Fruit fly (Drosophila melanogaster) whole organism, embryonic: ENCODE measurements around the gene alpha-Est1.

Experiments
- Awh ChIP-seq: fragments of 200-800 bp; sonication (Bioruptor generic); IDR thresholded peaks from 2 replicates; pipeline ENCODE4, ENCODE4 v1.3.6; 2022; ENCODE audit warnings: missing biosample characterization, missing genetic modification characterization
- B-H2 ChIP-seq: fragments of 200-800 bp; sonication (Bioruptor generic); optimal IDR thresholded peaks from 2 replicates; lab custom pipeline; 2018; ENCODE audit warnings: missing biosample characterization, mild to moderate bottlenecking, missing genetic modification characterization
- CG10267 ChIP-seq: fragments of 200-800 bp; sonication (Bioruptor generic); optimal IDR thresholded peaks from 2 replicates; lab custom pipeline; 2018; ENCODE audit warnings: missing biosample characterization, mild to moderate bottlenecking, missing genetic modification characterization, moderate library complexity
- CG11560 ChIP-seq: fragments of 200-800 bp; sonication (Bioruptor generic); IDR thresholded peaks from 3 replicates; pipeline ENCODE4 v1.3.6; 2022; ENCODE audit warnings: missing biosample characterization, missing genetic modification characterization
- CG12299 ChIP-seq: fragments of 200-800 bp; sonication (Bioruptor generic); optimal IDR thresholded peaks from 2 replicates; lab custom pipeline; 2018; ENCODE audit warnings: missing biosample characterization, mild to moderate bottlenecking, missing genetic modification characterization
- CG12659 ChIP-seq: fragments of 200-800 bp; sonication (Bioruptor generic); optimal IDR thresholded peaks from 3 replicates; lab custom pipeline; 2017; ENCODE audit warnings: mild to moderate bottlenecking, missing biosample characterization, missing genetic modification reagents, missing genetic modification characterization
- CG12942 ChIP-seq: fragments of 200-800 bp; sonication (Bioruptor generic); optimal IDR thresholded peaks from 3 replicates; lab custom pipeline; 2016; ENCODE audit warnings: missing biosample characterization, missing genetic modification characterization
- CG13296 ChIP-seq: fragments of 200-800 bp; sonication (Bioruptor generic); optimal IDR thresholded peaks from 3 replicates; lab custom pipeline; 2018; ENCODE audit warnings: missing biosample characterization, mild to moderate bottlenecking, missing genetic modification characterization
- CG34376 ChIP-seq: fragments of 200-800 bp; sonication (Bioruptor generic); optimal IDR thresholded peaks from 2 replicates; lab custom pipeline; 2018; ENCODE audit warnings: missing biosample characterization, mild to moderate bottlenecking, missing genetic modification characterization
- CG34422 ChIP-seq: fragments of 200-800 bp; sonication (Bioruptor generic); IDR thresholded peaks from 3 replicates; pipeline ENCODE4 v1.3.6; 2022; ENCODE audit warnings: missing biosample characterization, missing genetic modification characterization
- CG9727 ChIP-seq: fragments of 200-800 bp; sonication (Bioruptor generic); optimal IDR thresholded peaks from 3 replicates; lab custom pipeline; 2017; ENCODE audit warnings: missing biosample characterization, mild to moderate bottlenecking, missing genetic modification characterization
- CrebB ChIP-seq: fragments of 200-800 bp; sonication (Bioruptor generic); optimal IDR thresholded peaks from 3 replicates; lab custom pipeline; 2018; ENCODE audit warnings: missing biosample characterization, mild to moderate bottlenecking, missing genetic modification characterization
- D ChIP-seq, 2 experiments: fragments of 200-800 bp in 1 of 2; fragments of >200 bp in 1 of 2; sonication (Bioruptor generic) in 1 of 2; optimal IDR thresholded peaks; 2 replicates in 1 of 2; 3 replicates in 1 of 2; lab custom pipeline; 2017; ENCODE audit warnings: mild to moderate bottlenecking in 1 of 2, missing biosample characterization in 1 of 2, missing genetic modification characterization in 1 of 2, missing genetic modification reagents in 1 of 2
- Dad ChIP-seq: fragments of 200-800 bp; sonication (Bioruptor generic); optimal IDR thresholded peaks from 3 replicates; lab custom pipeline; 2016; ENCODE audit warnings: missing biosample characterization, missing genetic modification characterization
- Dref ChIP-seq: fragments of 200-800 bp; sonication (Bioruptor generic); IDR thresholded peaks from 2 replicates; pipeline ENCODE4 v1.3.6; 2022; ENCODE audit warnings: missing biosample characterization, missing genetic modification characterization
- ERR ChIP-seq: fragments of 200-800 bp; sonication (Bioruptor generic); optimal IDR thresholded peaks from 2 replicates; lab custom pipeline; 2016; ENCODE audit warnings: missing biosample characterization, missing genetic modification characterization
- Ets65A ChIP-seq: fragments of 200-800 bp; sonication (Bioruptor generic); peaks from one replicate; lab custom pipeline; 2016; ENCODE audit warnings: missing biosample characterization, missing genetic modification characterization
- Gug ChIP-seq: fragments of 200-800 bp; sonication (Bioruptor generic); IDR thresholded peaks from 4 replicates; pipeline ENCODE4 v1.3.6; 2022; ENCODE audit warnings: missing biosample characterization, missing genetic modification characterization
- HmgD ChIP-seq: fragments of 200-800 bp; sonication (Bioruptor generic); optimal IDR thresholded peaks from 3 replicates; lab custom pipeline; 2016; ENCODE audit warnings: missing biosample characterization, missing genetic modification characterization
- Hmr ChIP-seq: fragments of 200-800 bp; sonication (Bioruptor generic); optimal IDR thresholded peaks from 3 replicates; lab custom pipeline; 2017; ENCODE audit warnings: mild to moderate bottlenecking, missing biosample characterization, missing genetic modification reagents, missing genetic modification characterization
- Lhr ChIP-seq: fragments of 200-800 bp; sonication (Bioruptor generic); optimal IDR thresholded peaks from 3 replicates; lab custom pipeline; 2017; ENCODE audit warnings: mild to moderate bottlenecking, missing biosample characterization, missing genetic modification reagents, missing genetic modification characterization
- NK7.1 ChIP-seq: fragments of 200-800 bp; sonication (Bioruptor generic); optimal IDR thresholded peaks from 3 replicates; lab custom pipeline; 2016; ENCODE audit warnings: missing biosample characterization, missing genetic modification characterization
- Opbp ChIP-seq: fragments of 200-800 bp; sonication (Bioruptor generic); IDR thresholded peaks from 3 replicates; pipeline ENCODE4 v1.3.6; 2022; ENCODE audit warnings: missing biosample characterization, missing genetic modification characterization; ENCODE audit not compliant: partially characterized antibody
- ara ChIP-seq: fragments of 200-800 bp; sonication (Bioruptor generic); IDR thresholded peaks from 2 replicates; pipeline ENCODE4 v1.3.6; 2022; ENCODE audit warnings: missing biosample characterization, missing genetic modification characterization
- ase ChIP-seq: fragments of 200-800 bp; sonication (Bioruptor generic); IDR thresholded peaks from 3 replicates; pipeline ENCODE4 v1.3.6; 2022; ENCODE audit warnings: missing biosample characterization, missing genetic modification characterization
- bowl ChIP-seq: fragments of 200-800 bp; sonication (Bioruptor generic); IDR thresholded peaks from 2 replicates; pipeline ENCODE4 v1.3.6; 2022; ENCODE audit warnings: missing biosample characterization, missing genetic modification characterization
- bsh ChIP-seq, 2 experiments: fragments of 200-800 bp; sonication (Bioruptor generic); optimal IDR thresholded peaks; 2 replicates each; lab custom pipeline; 2017 to 2018; ENCODE audit warnings: mild to moderate bottlenecking in 2 of 2, missing biosample characterization in 2 of 2, missing genetic modification characterization in 2 of 2, moderate library complexity in 1 of 2
- croc ChIP-seq: fragments of 200-800 bp; sonication (Bioruptor generic); conservative IDR thresholded peaks from 3 replicates; pipeline ENCODE4 v1.3.6; 2022; ENCODE audit warnings: missing biosample characterization, missing genetic modification characterization
- dm ChIP-seq: fragments of 200-800 bp; sonication (Bioruptor generic); optimal IDR thresholded peaks from 3 replicates; lab custom pipeline; 2016; ENCODE audit warnings: missing biosample characterization, missing genetic modification characterization
- dpn ChIP-seq, 2 experiments: fragments of 200-800 bp; sonication (Bioruptor generic); optimal IDR thresholded peaks; 3 replicates each; lab custom pipeline; 2016; ENCODE audit warnings: missing biosample characterization in 2 of 2, missing genetic modification characterization in 2 of 2
- emc ChIP-seq: fragments of 200-800 bp; sonication (Bioruptor generic); optimal IDR thresholded peaks from 2 replicates; lab custom pipeline; 2016; ENCODE audit warnings: missing biosample characterization, missing genetic modification characterization
- exex ChIP-seq: fragments of 200-800 bp; sonication (Bioruptor generic); optimal IDR thresholded peaks from 4 replicates; lab custom pipeline; 2018; ENCODE audit warnings: missing biosample characterization, mild to moderate bottlenecking, missing genetic modification characterization, moderate library complexity
- fru ChIP-seq: fragments of >200 bp; optimal IDR thresholded peaks from 2 replicates; lab custom pipeline; 2017
- grau ChIP-seq: fragments of 200-800 bp; optimal IDR thresholded peaks from 3 replicates; lab custom pipeline; 2019; ENCODE audit warnings: missing biosample characterization, mild to moderate bottlenecking, missing genetic modification characterization, moderate library complexity
- grn ChIP-seq: fragments of 200-800 bp; sonication (Bioruptor generic); optimal IDR thresholded peaks from 3 replicates; lab custom pipeline; 2017; ENCODE audit warnings: missing biosample characterization, missing genetic modification characterization
- hbn ChIP-seq: fragments of 200-800 bp; sonication (Bioruptor generic); IDR thresholded peaks from 2 replicates; pipeline ENCODE4 v1.3.6; 2022; ENCODE audit warnings: missing biosample characterization, missing genetic modification characterization; ENCODE audit not compliant: partially characterized antibody
- nmo ChIP-seq: fragments of 200-800 bp; sonication (Bioruptor generic); optimal IDR thresholded peaks from 2 replicates; lab custom pipeline; 2018; ENCODE audit warnings: missing biosample characterization, mild to moderate bottlenecking, missing genetic modification characterization, moderate library complexity
- onecut ChIP-seq: fragments of 200-800 bp; sonication (Bioruptor generic); IDR thresholded peaks from 2 replicates; pipeline ENCODE4 v1.3.6; 2022; ENCODE audit warnings: missing biosample characterization, missing genetic modification characterization
- pita ChIP-seq: fragments of 200-800 bp; sonication (Bioruptor generic); optimal IDR thresholded peaks from 2 replicates; lab custom pipeline; 2017; ENCODE audit warnings: missing biosample characterization, mild to moderate bottlenecking, missing genetic modification characterization
- pnt ChIP-seq: fragments of 200-800 bp; sonication (Bioruptor generic); optimal IDR thresholded peaks from 3 replicates; lab custom pipeline; 2016; ENCODE audit warnings: missing biosample characterization, missing genetic modification characterization
- rib ChIP-seq: fragments of 200-800 bp; sonication (Bioruptor generic); IDR thresholded peaks from 2 replicates; pipeline ENCODE4 v1.3.6; 2022; ENCODE audit warnings: missing biosample characterization, missing genetic modification characterization
- sd ChIP-seq: fragments of 200-800 bp; sonication (Bioruptor generic); optimal IDR thresholded peaks from 3 replicates; lab custom pipeline; 2018; ENCODE audit warnings: missing biosample characterization, mild to moderate bottlenecking, missing genetic modification characterization, moderate library complexity
- slp2 ChIP-seq: fragments of 200-800 bp; sonication (Bioruptor generic); optimal IDR thresholded peaks from 2 replicates; lab custom pipeline; 2016; ENCODE audit warnings: missing biosample characterization, missing genetic modification characterization
- sr ChIP-seq: fragments of 200-800 bp; sonication (Bioruptor generic); IDR thresholded peaks from 3 replicates; pipeline ENCODE4 v1.3.6; 2022; ENCODE audit warnings: missing biosample characterization, missing genetic modification characterization
- sug ChIP-seq: fragments of 200-800 bp; optimal IDR thresholded peaks from 2 replicates; lab custom pipeline; 2019; ENCODE audit warnings: missing biosample characterization, mild to moderate bottlenecking, missing genetic modification characterization, moderate library complexity
- tap ChIP-seq: fragments of 200-800 bp; optimal IDR thresholded peaks from 3 replicates; lab custom pipeline; 2019; ENCODE audit warnings: missing biosample characterization, mild to moderate bottlenecking, missing genetic modification characterization, moderate library complexity
- usp ChIP-seq: fragments of >200 bp; optimal IDR thresholded peaks from 2 replicates; lab custom pipeline; 2017; ENCODE audit warnings: missing biosample characterization, missing genetic modification characterization
- wor ChIP-seq: fragments of 200-800 bp; sonication (Bioruptor generic); IDR thresholded peaks from 2 replicates; pipeline ENCODE4 v1.3.6; 2022; ENCODE audit warnings: missing biosample characterization, missing genetic modification characterization
- zf30C ChIP-seq: fragments of 200-800 bp; sonication (Bioruptor generic); optimal IDR thresholded peaks from 3 replicates; lab custom pipeline; 2018; ENCODE audit warnings: missing biosample characterization, mild to moderate bottlenecking, missing genetic modification characterization

Gene alpha-Est1

DNA sequence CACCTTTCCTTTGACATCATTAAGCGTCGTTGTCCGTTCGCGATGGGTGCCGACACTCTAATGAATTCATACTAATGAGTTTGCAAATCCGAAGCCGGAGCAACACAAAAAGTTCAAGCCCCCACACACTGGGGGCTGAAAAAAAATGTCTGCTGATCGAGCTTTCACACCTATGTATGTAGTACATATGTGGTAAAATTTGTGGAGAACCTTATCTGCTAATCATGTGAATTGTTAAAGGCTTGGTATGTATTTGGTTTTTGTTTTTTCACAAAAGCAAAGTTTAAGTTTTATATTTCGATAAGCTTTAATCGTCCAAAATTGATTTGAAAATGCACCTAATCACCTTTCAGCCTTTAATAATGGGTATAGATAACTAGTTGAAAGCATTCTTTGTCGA lies 12.6 kb downstream of the alpha-Est1 start, which contains the start of gene alpha-Est5 (continued):
- no peak for TF ChIP-seq pnt (GFP tag; lab: Kevin White, UChicago)
- TF ChIP-seq slp2 (GFP tag; lab: Kevin White, UChicago): no peak
- TF ChIP-seq sug: peak; percentile 53
- no peak for TF ChIP-seq wor
- peak; percentile 71 for TF ChIP-seq sd (tag; lab: Kevin White, UChicago)
- no peak for TF ChIP-seq onecut (GFP tag; lab: Robert Waterston, UW)
- TF ChIP-seq CG12299 (tag; lab: Kevin White, UChicago): no peak
- peak; percentile 8 for TF ChIP-seq B-H2 (GFP tag; lab: Kevin White, UChicago)
- peak; percentile 52 for TF ChIP-seq CG34376 (GFP tag; lab: Kevin White, UChicago)
- TF ChIP-seq Hmr (GFP tag; lab: Kevin White, UChicago): peak; percentile 1
- TF ChIP-seq ERR (GFP tag; lab: Kevin White, UChicago): no peak
- TF ChIP-seq grn (GFP tag; lab: Kevin White, UChicago): peak; percentile 40
- TF ChIP-seq CG34422 (GFP tag; lab: Robert Waterston, UW): no peak
- no peak for TF ChIP-seq pita (GFP tag; lab: Kevin White, UChicago)

DNA sequence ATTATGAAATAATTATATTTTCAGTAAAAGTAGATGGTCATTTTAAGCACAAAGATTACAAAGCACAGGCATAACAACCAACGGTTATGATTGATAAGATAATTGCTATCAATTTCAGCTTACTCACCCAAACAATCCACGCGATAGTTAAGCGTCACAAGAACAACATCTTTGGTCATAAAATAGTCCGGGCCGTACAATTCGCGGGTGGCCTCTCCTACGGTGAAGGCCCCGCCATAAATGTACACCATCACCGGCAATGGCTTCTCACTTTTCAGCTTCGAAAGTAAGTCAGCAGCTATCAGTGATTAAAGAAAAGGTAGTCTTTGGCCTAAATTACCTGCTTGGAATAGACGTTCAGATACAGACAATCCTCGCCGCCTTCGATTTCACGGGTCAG lies 13.3 kb downstream of the alpha-Est1 start:
- TF ChIP-seq zf30C (GFP tag; lab: Kevin White, UChicago) (no peak), Ets65A (GFP tag; lab: Kevin White, UChicago) (peak; percentile 23), sug (peak; percentile 92), Opbp (no peak), tap (tag; lab: Kevin White, UChicago) (no peak), dpn (GFP tag; optimal IDR thresholded peaks at IDR 0.05; lab: Kevin White, UChicago) (no peak), exex (tag; lab: Kevin White, UChicago) (peak; percentile 79), croc (no peak), hbn (no peak), grau (tag; lab: Kevin White, UChicago) (no peak), CG9727 (GFP tag; lab: Kevin White, UChicago) (no peak)

DNA sequence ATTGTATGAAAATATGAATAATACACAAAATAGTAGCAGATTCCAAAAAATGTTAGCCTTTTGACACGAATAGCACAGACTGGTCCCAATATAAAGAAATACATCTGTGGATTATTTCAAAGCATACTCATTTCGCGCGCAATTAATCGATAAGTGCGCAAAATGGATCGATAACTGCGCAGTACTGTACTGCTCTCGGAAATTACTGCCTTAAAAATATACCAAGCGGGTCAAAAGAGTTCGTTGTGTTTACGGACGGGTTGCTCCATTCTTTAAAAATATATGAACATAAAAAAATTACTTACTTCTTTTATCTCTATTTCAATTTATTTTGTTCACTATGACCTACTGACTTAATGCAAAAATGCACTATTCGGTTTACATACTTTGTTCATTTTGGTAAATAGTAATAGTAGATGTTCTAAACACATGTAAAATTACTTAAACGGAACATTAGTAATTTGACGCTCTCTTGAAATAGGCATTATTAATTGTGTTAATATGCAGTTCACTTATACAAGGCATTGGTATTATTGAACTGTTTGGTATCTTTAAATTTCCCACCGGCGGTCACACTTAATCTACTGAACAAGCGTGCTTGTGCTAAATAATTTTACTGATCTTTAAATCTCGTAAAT lies 18.6 kb downstream of the alpha-Est1 start, which contains the start of the genes Rtnl2 and alphaTub84D:
Gene Rtnl2 (minus strand): TSS at position 58 of the 638 bp plus-strand sequence.
Gene alphaTub84D (plus strand): TSS at position 570 of the 638 bp plus-strand sequence.
- TF ChIP-seq CG11560 (tag; lab: Robert Waterston, UW): no peak
- no peak for TF ChIP-seq bowl (GFP tag; lab: Robert Waterston, UW)
- peak; percentile 36 for TF ChIP-seq Ets65A (GFP tag; lab: Kevin White, UChicago)
- no peak for TF ChIP-seq CG13296 (GFP tag; lab: Kevin White, UChicago)
- TF ChIP-seq fru (lab: Kevin White, UChicago): no peak
- no peak for TF ChIP-seq Dad (GFP tag; lab: Kevin White, UChicago)
- TF ChIP-seq ara: no peak
- no peak for TF ChIP-seq grau (tag; lab: Kevin White, UChicago)
- no peak for TF ChIP-seq D (optimal IDR thresholded peaks at IDR 0.05; lab: Kevin White, UChicago)
- TF ChIP-seq D (GFP tag; optimal IDR thresholded peaks at IDR 0.05; lab: Kevin White, UChicago): no peak
- peak; percentile 9 for TF ChIP-seq CG12659 (GFP tag; lab: Kevin White, UChicago)
- TF ChIP-seq bsh (GFP tag; optimal IDR thresholded peaks at IDR 0.05; lab: Kevin White, UChicago): no peak
- TF ChIP-seq Lhr (GFP tag; lab: Kevin White, UChicago): peak; percentile 12
- no peak for TF ChIP-seq sr
- no peak for TF ChIP-seq usp (GFP tag; lab: Kevin White, UChicago)
- peak; percentile 29 for TF ChIP-seq dm
- no peak for TF ChIP-seq CG12942 (GFP tag; lab: Kevin White, UChicago)
- no peak for TF ChIP-seq HmgD (GFP tag; lab: Kevin White, UChicago)
- no peak for TF ChIP-seq ase (GFP tag; lab: Robert Waterston, UW)
- peak; percentile 76 for TF ChIP-seq Dref (GFP tag; lab: Robert Waterston, UW)
- TF ChIP-seq CrebB: no peak
- TF ChIP-seq emc (GFP tag; lab: Kevin White, UChicago): no peak
- no peak for TF ChIP-seq rib (GFP tag; lab: Robert Waterston, UW)
- TF ChIP-seq CG10267 (tag; lab: Kevin White, UChicago): peak; percentile 35
- no peak for TF ChIP-seq NK7.1 (GFP tag; lab: Kevin White, UChicago)
- TF ChIP-seq Awh: no peak
- peak; percentile 38 for TF ChIP-seq nmo (GFP tag; lab: Kevin White, UChicago)
- TF ChIP-seq Gug (GFP tag; lab: Robert Waterston, UW): no peak
